Fruit fly (Drosophila melanogaster) whole organism, wandering third instar larva: ENCODE data around the gene Mes2.
A peak's percentile ranks its signal among the peaks of the same experiment; 100 is the strongest.

Experiments
- Abd-B ChIP-seq: fragments of >200 bp; optimal IDR thresholded peaks from 2 replicates; lab custom pipeline; 2017; ENCODE audit warnings: missing biosample characterization, missing genetic modification characterization
- Dfd ChIP-seq: fragments of >200 bp; optimal IDR thresholded peaks from 2 replicates; lab custom pipeline; 2017; ENCODE audit warnings: missing biosample characterization, missing genetic modification characterization
- Dif ChIP-seq: fragments of 200-275, 200-300 bp; sonication (Bioruptor generic); optimal IDR thresholded peaks from 2 replicates; lab custom pipeline; 2018; ENCODE audit warnings: missing biosample characterization, missing genetic modification characterization; ENCODE audit not compliant: partially characterized antibody
- GATAd ChIP-seq: sonication (Bioruptor generic); optimal IDR thresholded peaks from 2 replicates; lab custom pipeline; 2016; ENCODE audit warnings: missing biosample characterization, missing genetic modification characterization
- HLH106 ChIP-seq: fragments of 200-800 bp; optimal IDR thresholded peaks from 3 replicates; lab custom pipeline; 2019; ENCODE audit warnings: missing biosample characterization, mild to moderate bottlenecking, missing genetic modification characterization, moderate library complexity
- Hnf4 ChIP-seq: fragments of 200-800 bp; sonication (Bioruptor generic); optimal IDR thresholded peaks from 2 replicates; lab custom pipeline; 2016; ENCODE audit warnings: missing biosample characterization, mild to moderate bottlenecking, missing genetic modification characterization
- Hr78 ChIP-seq: fragments of >200 bp; optimal IDR thresholded peaks from 2 replicates; lab custom pipeline; 2017; ENCODE audit warnings: missing biosample characterization, missing genetic modification characterization
- Jra ChIP-seq: sonication (Bioruptor generic); optimal IDR thresholded peaks from 2 replicates; lab custom pipeline; 2016; ENCODE audit warnings: missing biosample characterization, missing genetic modification characterization
- Mio ChIP-seq: sonication (Bioruptor generic); optimal IDR thresholded peaks from 2 replicates; lab custom pipeline; 2016; ENCODE audit warnings: missing biosample characterization, missing genetic modification characterization
- Myc ChIP-seq: fragments of >200 bp; optimal IDR thresholded peaks from 2 replicates; lab custom pipeline; 2017
- N ChIP-seq: fragments of >200 bp; optimal IDR thresholded peaks from 2 replicates; lab custom pipeline; 2018; ENCODE audit warnings: missing biosample characterization, missing external identifiers, missing genetic modification characterization
- OdsH ChIP-seq: fragments of 200-800 bp; sonication (Bioruptor generic); optimal IDR thresholded peaks from 2 replicates; lab custom pipeline; 2016; ENCODE audit warnings: missing biosample characterization, mild to moderate bottlenecking, missing genetic modification characterization
- Rel ChIP-seq, 2 experiments: fragments of 200-800 bp; sonication (Bioruptor generic) in 1 of 2; optimal IDR thresholded peaks; 2 replicates in 1 of 2; 3 replicates in 1 of 2; lab custom pipeline; 2016 to 2019; ENCODE audit warnings: mild to moderate bottlenecking in 2 of 2, missing biosample characterization in 2 of 2, missing genetic modification characterization in 2 of 2, moderate library complexity in 1 of 2
- Sp1 ChIP-seq: fragments of 200-800 bp; sonication (Bioruptor generic); optimal IDR thresholded peaks from 3 replicates; lab custom pipeline; 2019; ENCODE audit warnings: missing biosample characterization, mild to moderate bottlenecking, missing genetic modification characterization, moderate library complexity
- Vsx2 ChIP-seq: fragments of 200-300, 225-300 bp; sonication (Bioruptor generic); optimal IDR thresholded peaks from 2 replicates; lab custom pipeline; 2018; ENCODE audit warnings: missing biosample characterization, missing genetic modification characterization; ENCODE audit not compliant: partially characterized antibody
- br ChIP-seq: fragments of 200-800 bp; sonication (Bioruptor generic); optimal IDR thresholded peaks from 2 replicates; lab custom pipeline; 2016; ENCODE audit warnings: missing biosample characterization, missing genetic modification characterization
- brk ChIP-seq: fragments of 200-800 bp; sonication (Bioruptor generic); optimal IDR thresholded peaks from 2 replicates; lab custom pipeline; 2016; ENCODE audit warnings: missing biosample characterization, mild to moderate bottlenecking, missing genetic modification characterization
- dl ChIP-seq, 2 experiments: fragments of 175-275, 200-275 bp in 1 of 2; fragments of 200-275 bp in 1 of 2; sonication (Bioruptor generic); optimal IDR thresholded peaks; lab custom pipeline; 2018; ENCODE audit warnings: mild to moderate bottlenecking in 2 of 2, missing biosample characterization in 2 of 2, missing genetic modification characterization in 2 of 2, moderate library complexity in 2 of 2; ENCODE audit not compliant: partially characterized antibody in 2 of 2, insufficient read depth in 1 of 2
- dsf ChIP-seq: sonication (Bioruptor generic); optimal IDR thresholded peaks from 2 replicates; lab custom pipeline; 2016; ENCODE audit warnings: missing biosample characterization, missing genetic modification characterization, borderline replicate concordance
- ey ChIP-seq: fragments of 200-800 bp; sonication (Bioruptor generic); optimal IDR thresholded peaks from 2 replicates; lab custom pipeline; 2016; ENCODE audit warnings: missing biosample characterization, missing genetic modification characterization
- fru ChIP-seq: fragments of 200-800 bp; sonication (Bioruptor generic); optimal IDR thresholded peaks from 3 replicates; lab custom pipeline; 2016; ENCODE audit warnings: missing biosample characterization, mild to moderate bottlenecking, missing genetic modification characterization
- jim ChIP-seq: fragments of 175-275, 200-325 bp; sonication (Bioruptor generic); optimal IDR thresholded peaks from 2 replicates; lab custom pipeline; 2016; ENCODE audit warnings: missing biosample characterization, mild to moderate bottlenecking, missing genetic modification characterization
- lola ChIP-seq: fragments of >200 bp; optimal IDR thresholded peaks from 2 replicates; lab custom pipeline; 2017; ENCODE audit warnings: missing biosample characterization, missing genetic modification characterization
- pan ChIP-seq: fragments of >200 bp; optimal IDR thresholded peaks from 2 replicates; lab custom pipeline; 2017
- psq ChIP-seq: fragments of 200-800 bp; sonication (Bioruptor generic); optimal IDR thresholded peaks from 3 replicates; lab custom pipeline; 2017; ENCODE audit warnings: missing biosample characterization, mild to moderate bottlenecking, missing genetic modification characterization, moderate library complexity
- rgr ChIP-seq: fragments of 200-800 bp; sonication (Bioruptor generic); optimal IDR thresholded peaks from 3 replicates; lab custom pipeline; 2016; ENCODE audit warnings: missing biosample characterization, mild to moderate bottlenecking, missing genetic modification characterization
- tai ChIP-seq: sonication (Bioruptor generic); optimal IDR thresholded peaks from 2 replicates; lab custom pipeline; 2016; ENCODE audit warnings: missing biosample characterization, missing genetic modification characterization
- woc ChIP-seq: sonication (Bioruptor generic); optimal IDR thresholded peaks from 2 replicates; lab custom pipeline; 2016; ENCODE audit warnings: missing biosample characterization, mild to moderate bottlenecking, missing genetic modification characterization

Mes2 gene

DNA sequence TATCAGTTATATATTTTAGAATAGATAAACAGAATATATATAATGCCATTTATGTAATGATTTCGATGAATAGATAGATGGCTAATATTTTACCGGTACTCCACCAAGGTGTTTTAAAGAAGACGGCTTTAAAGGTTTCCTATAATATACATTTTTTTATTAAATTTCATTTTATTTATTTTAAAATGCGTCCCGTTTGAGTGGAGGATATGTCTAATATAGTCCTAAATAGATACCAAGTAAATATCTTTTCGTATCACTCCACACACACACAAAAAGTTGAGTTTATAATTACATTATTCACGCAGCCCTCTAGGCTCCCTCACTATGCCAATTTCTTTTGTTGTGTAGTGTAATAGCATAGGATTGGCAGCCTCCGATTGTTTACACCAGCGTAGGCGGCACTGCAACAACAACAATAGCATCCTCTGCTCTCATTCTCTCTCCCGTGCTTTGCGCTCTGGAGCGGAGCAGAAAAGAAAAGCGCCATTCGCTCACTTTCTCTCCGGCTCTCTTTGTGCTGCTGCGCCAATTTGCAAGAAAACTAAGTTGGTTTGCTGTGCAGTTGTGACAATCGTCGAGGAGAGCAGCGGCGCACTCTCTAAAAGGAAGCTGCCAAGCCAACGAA is 35.4 kb upstream of the Mes2 start, which contains the start of gene CG12768 (continued):
- TF ChIP-seq Sp1 (GFP tag; lab: Kevin White, UChicago) (peak; percentile 54), Dfd (GFP tag; lab: Kevin White, UChicago) (no peak), HLH106 (tag; lab: Kevin White, UChicago) (peak; percentile 52), GATAd (GFP tag; lab: Kevin White, UChicago) (no peak), brk (GFP tag; lab: Kevin White, UChicago) (no peak), psq (GFP tag; lab: Kevin White, UChicago) (peak; percentile 16), Vsx2 (peak; percentile 47), dl (GFP tag; optimal IDR thresholded peaks at IDR 0.05; lab: Kevin White, UChicago; ENCODE audit: insufficient read depth in 1 of 2, partially characterized antibody in 2 of 2) (peak; percentile 61 to 62), ey (GFP tag; lab: Kevin White, UChicago) (no peak), jim (GFP tag; lab: Kevin White, UChicago) (no peak), Rel (GFP tag; optimal IDR thresholded peaks at IDR 0.05; lab: Kevin White, UChicago) (no peak), Rel (tag; optimal IDR thresholded peaks at IDR 0.05; lab: Kevin White, UChicago) (no peak), fru (peak; percentile 2), N (no peak), Hr78 (GFP tag; lab: Kevin White, UChicago) (no peak)
- TF ChIP-seq, all 38 proteins: peak for 8

DNA sequence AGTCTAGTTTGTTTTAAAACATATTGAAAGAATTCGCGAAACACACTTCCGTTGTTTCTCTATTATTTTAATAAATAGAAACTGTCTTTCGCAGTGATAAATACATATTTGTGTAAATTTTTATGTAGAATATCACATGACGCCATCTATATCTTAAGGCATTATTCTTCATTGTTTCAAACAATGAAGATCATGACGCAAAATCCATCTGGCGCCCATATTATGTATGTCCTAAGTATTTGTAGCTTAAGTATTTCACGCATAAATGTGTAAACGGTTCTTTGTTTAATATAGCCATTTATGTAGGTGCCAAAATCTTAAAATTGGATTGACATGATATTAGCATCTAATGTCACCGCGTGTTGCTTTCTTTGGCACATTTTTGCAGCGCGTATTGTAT is 5.2 kb upstream of the Mes2 start:
- TF ChIP-seq brk (GFP tag; lab: Kevin White, UChicago) (no peak), Jra (GFP tag; lab: Kevin White, UChicago) (no peak), rgr (GFP tag; lab: Kevin White, UChicago) (no peak), dsf (GFP tag; lab: Kevin White, UChicago) (no peak), Myc (lab: Kevin White, UChicago) (no peak), br (GFP tag; lab: Kevin White, UChicago) (no peak), Rel (GFP tag; optimal IDR thresholded peaks at IDR 0.05; lab: Kevin White, UChicago) (no peak), Rel (tag; optimal IDR thresholded peaks at IDR 0.05; lab: Kevin White, UChicago) (no peak), woc (no peak), Mio (GFP tag; lab: Kevin White, UChicago) (no peak), Abd-B (GFP tag; lab: Kevin White, UChicago) (no peak), lola (GFP tag; lab: Kevin White, UChicago) (no peak), N (no peak), ey (GFP tag; lab: Kevin White, UChicago) (no peak), Dfd (GFP tag; lab: Kevin White, UChicago) (no peak)

DNA sequence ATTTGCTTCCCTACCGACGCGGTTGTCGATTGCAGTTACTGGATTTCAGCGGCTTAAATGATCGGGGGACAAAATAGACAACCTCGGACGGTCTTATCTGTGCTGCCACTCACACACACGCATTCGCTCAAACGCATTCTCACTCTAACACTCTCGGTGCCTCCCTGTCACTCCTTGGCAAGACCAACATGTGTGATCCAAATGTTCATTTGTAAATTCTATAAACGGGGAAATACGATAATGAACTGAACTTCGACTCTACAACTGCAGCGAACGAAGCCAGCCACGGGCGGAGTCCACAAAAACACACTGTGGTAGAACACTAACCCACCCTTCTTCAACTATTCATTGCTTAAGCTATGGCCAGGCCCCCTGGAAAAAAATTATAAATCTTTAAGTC is 2.0 kb upstream of the Mes2 start:
- TF ChIP-seq Abd-B (GFP tag; lab: Kevin White, UChicago) (no peak), Hnf4 (GFP tag; lab: Kevin White, UChicago) (no peak), rgr (GFP tag; lab: Kevin White, UChicago) (no peak), tai (no peak), Myc (lab: Kevin White, UChicago) (no peak), pan (lab: Kevin White, UChicago) (no peak)

DNA sequence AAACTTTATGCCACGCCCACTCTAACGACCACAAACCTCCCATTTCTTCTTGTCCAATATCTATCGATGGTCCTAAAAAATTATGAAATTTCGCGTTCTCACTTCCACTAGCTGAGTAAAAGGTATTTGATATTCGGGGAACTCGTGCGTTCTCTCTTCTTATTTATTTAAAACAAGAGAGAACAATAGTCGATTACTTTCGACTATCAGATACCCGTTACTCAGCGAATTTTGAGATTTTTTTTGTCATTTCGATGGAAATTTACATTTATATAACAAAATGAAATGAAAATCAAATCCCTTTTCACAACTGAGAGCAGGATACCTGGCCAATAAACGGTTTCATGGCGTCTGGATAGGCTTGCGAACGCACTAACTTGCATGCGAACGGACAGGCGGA is 964 bp upstream of the Mes2 start:
- TF ChIP-seq OdsH (GFP tag; lab: Kevin White, UChicago) = no peak

DNA sequence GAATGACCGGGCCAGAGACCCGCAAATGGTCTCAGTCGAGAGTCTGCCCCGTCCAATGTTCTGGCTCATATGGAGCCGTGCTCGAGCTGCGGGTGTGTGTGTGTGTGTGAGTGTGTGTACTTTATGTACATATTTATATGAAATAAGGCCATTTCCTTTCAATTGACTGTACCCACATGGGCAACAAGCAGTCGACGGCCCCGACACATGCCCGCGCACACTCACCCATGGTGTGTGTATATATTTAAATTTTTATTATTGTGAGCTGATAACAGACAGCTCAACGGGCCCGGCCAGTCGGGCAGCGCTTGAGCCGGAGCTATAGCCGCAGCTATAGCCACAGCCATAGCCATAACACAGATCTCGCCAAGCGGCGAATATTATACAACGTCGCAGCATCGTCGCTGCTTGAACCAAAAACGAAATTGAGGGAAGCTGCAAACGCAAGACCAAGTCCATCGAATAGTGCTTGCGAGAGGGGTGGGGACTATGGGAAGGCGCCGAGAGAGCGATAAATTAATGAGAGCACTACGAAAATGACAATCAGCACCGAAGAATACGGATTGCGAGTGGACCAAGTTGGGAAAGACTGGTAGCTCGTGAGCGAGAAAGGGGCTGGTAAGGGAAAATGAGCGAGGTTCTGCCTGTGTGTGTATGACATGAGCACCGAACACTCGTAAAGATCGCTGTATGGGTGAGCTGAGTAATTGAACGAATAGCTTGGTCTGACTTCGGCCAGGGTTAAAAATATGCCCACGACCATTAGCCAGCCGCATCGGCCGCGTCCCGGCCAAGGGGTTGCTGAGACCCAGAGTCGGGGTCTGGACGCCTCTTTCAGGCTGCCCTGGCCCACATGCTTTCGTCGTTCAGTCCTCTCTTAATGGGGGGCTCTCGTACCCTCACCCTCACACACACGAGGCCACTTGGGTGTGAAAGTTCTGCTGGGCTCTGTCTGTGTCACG is 2.8 kb downstream of the Mes2 start:
- TF ChIP-seq Hr78 (GFP tag; lab: Kevin White, UChicago) (no peak), Abd-B (GFP tag; lab: Kevin White, UChicago) (no peak), Dif (no peak), Jra (GFP tag; lab: Kevin White, UChicago) (no peak), fru (no peak), Myc (lab: Kevin White, UChicago) (no peak), HLH106 (tag; lab: Kevin White, UChicago) (no peak), jim (GFP tag; lab: Kevin White, UChicago) (no peak)
